Worm (Caenorhabditis elegans) whole organism, L4 larva: ENCODE results near the gene Y43B11AR.1.

Experiments used
- F26F4.8 ChIP-seq: fragments of 200-800 bp; sonication (Bioruptor generic); conservative IDR thresholded peaks from 2 replicates; pipeline ENCODE4 v1.3.6; 2022; ENCODE audit warnings: missing genetic modification characterization, missing compliant biosample characterization
- ZK546.5 ChIP-seq, 2 experiments: sonication (generic microtip); optimal IDR thresholded peaks; 2 replicates each; lab custom pipeline; 2017; ENCODE audit warnings: missing biosample characterization in 2 of 2, missing genetic modification characterization in 2 of 2
- aly-2 ChIP-seq: sonication (generic microtip); optimal IDR thresholded peaks from 2 replicates; lab custom pipeline; 2018; ENCODE audit warnings: missing biosample characterization, missing genetic modification characterization
- ces-1 ChIP-seq: fragments of 150-350 bp; sonication (generic microtip); optimal IDR thresholded peaks from 4 replicates; lab custom pipeline; 2014; ENCODE audit warnings: missing biosample characterization, missing genetic modification reagents, missing genetic modification characterization
- lin-39 ChIP-seq: fragments of 150-350 bp; optimal IDR thresholded peaks from 2 replicates; lab custom pipeline; 2014; ENCODE audit warnings: missing biosample characterization, missing genetic modification reagents, missing genetic modification characterization
- mdt-29 ChIP-seq: fragments of 200-800 bp; sonication (Bioruptor generic); IDR thresholded peaks from 2 replicates; pipeline ENCODE4 v1.3.6; 2022; ENCODE audit warnings: missing genetic modification reagents, missing genetic modification characterization, missing compliant biosample characterization
- nhr-41 ChIP-seq: fragments of 200-800 bp; sonication (Bioruptor generic); IDR thresholded peaks from 2 replicates; pipeline ENCODE4 v1.3.6; 2022; ENCODE audit warnings: missing genetic modification reagents, missing genetic modification characterization, missing compliant biosample characterization
- nhr-77 ChIP-seq: fragments of 150-350 bp; optimal IDR thresholded peaks from 2 replicates; lab custom pipeline; 2014; ENCODE audit warnings: missing biosample characterization, missing genetic modification characterization
- pqm-1 ChIP-seq: sonication (generic microtip); optimal IDR thresholded peaks from 2 replicates; lab custom pipeline; 2017; ENCODE audit warnings: missing biosample characterization, missing genetic modification characterization
- snpc-1.2 ChIP-seq: fragments of 200-800 bp; sonication (Bioruptor generic); IDR thresholded peaks from 2 replicates; pipeline ENCODE4 v1.3.6; 2022; ENCODE audit warnings: missing genetic modification reagents, missing genetic modification characterization, missing compliant biosample characterization
- snpc-4 ChIP-seq: fragments of 150-350 bp; optimal IDR thresholded peaks from 2 replicates; lab custom pipeline; 2014; ENCODE audit warnings: missing biosample characterization, missing genetic modification characterization
- tag-97 ChIP-seq: fragments of 200-800 bp; sonication (Bioruptor generic); IDR thresholded peaks from 2 replicates; pipeline ENCODE4 v1.3.6; 2022; ENCODE audit warnings: missing genetic modification characterization, missing compliant biosample characterization

ce11 chrIV:7098509-7099065 lies 17.3 kb downstream of the Y43B11AR.1 start, which contains the start of gene ZC477.4:
- TF ChIP-seq nhr-77 (tag; lab: Kevin White, UChicago) (no peak), F26F4.8 (GFP tag; lab: Robert Waterston, UW) (no peak), ces-1 (GFP tag; lab: Kevin White, UChicago) (no peak), aly-2 (tag; lab: Kevin White, UChicago) (no peak), ZK546.5 (tag; optimal IDR thresholded peaks at IDR 0.05; lab: Kevin White, UChicago) (no peak), snpc-1.2 (no peak), lin-39 (tag; lab: Kevin White, UChicago) (no peak), pqm-1 (tag; lab: Kevin White, UChicago) (no peak), mdt-29 (GFP tag; lab: Robert Waterston, UW) (no peak), tag-97 (no peak), snpc-4 (tag; lab: Kevin White, UChicago) (no peak), nhr-41 (GFP tag; lab: Robert Waterston, UW) (no peak)
